Worm (Caenorhabditis elegans): Measurements from ENCODE around the gene T22F3.2.

DNA sequence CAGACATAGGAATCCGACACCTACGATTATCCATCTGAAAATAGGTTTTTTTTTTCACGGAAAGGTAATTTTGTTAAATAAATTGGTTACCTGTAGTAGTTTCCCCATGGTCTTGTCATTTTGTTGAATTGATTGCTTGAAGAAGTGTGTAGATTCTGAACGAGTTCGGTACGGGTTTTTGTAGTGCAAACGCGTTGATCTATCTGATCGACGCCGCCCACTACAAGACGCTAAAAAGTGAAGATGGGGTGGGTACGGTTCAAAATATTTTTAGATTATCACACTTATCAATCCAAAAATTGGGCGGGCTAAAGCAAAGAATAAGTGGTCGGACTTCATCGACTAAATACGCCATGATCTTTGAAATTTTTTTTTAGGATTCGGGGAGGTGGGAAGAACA is 28.0 kb downstream of the T22F3.2 start, which contains the start of gene T22F3.11:
- TF ChIP-seq dao-5 (tag; optimal IDR thresholded peaks at IDR 0.05) (no peak), W03F9.2 (tag; optimal IDR thresholded peaks at IDR 0.05) (no peak), him-1 (tag; optimal IDR thresholded peaks at IDR 0.05) (no peak)

Measured in whole organism, L4/young adult.